Worm (Caenorhabditis elegans): ENCODE data around the gene bus-8A.

DNA sequence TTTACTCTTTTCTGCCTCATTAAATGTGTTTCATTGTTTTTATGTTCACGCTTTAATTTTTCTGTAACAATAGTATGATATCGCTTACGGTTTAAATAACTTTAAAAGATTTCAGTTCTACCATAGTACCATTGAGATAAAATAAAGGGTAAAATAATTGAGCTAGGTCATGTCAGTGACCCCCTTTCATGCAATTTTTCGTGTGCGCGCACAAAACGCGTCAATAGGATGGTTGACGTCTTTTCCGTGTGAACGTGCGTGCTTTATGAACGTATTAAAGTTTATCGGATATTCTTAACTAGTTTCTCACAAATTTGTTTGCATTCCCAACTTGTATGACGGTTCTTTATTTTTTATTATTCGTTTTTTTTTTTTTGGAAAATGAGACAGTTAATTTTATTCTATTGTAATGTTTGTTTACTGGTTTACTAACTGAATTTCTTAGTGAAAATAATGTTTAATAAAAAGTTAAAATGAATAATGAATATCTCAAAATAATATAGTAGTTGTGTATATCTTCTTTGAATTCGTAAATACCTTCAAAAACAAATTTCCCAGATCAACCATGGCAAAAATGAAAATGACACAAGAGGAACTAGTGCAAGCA, 6.7 kb upstream of the bus-8A start, which contains the start of gene C25F6.1:
- TF ChIP-seq Y95B8A.8 (GFP tag; IDR thresholded peaks at IDR 0.05) (no peak), Y53G8AR.9 (GFP tag; conservative IDR thresholded peaks at IDR 0.05) (no peak), ztf-22 (GFP tag; optimal IDR thresholded peaks at IDR 0.05) (no peak), ceh-91 (GFP tag; IDR thresholded peaks at IDR 0.05) (no peak), B0336.3 (GFP tag; IDR thresholded peaks at IDR 0.05) (no peak), unc-130 (GFP tag; optimal IDR thresholded peaks at IDR 0.05) (no peak), F23B12.7 (tag; optimal IDR thresholded peaks at IDR 0.05; ENCODE audit: insufficient read depth) (no peak), F10E7.11 (tag; optimal IDR thresholded peaks at IDR 0.05) (no peak), unc-62 (GFP tag; optimal IDR thresholded peaks at IDR 0.05) (no peak), mxl-1 (tag; optimal IDR thresholded peaks at IDR 0.05) (no peak), lag-1 (GFP tag; IDR thresholded peaks at IDR 0.05) (no peak), efl-1 (GFP tag; optimal IDR thresholded peaks at IDR 0.05) (no peak), egl-44 (GFP tag; IDR thresholded peaks at IDR 0.05) (no peak)

Data from whole organism, young adult.